Worm (Caenorhabditis elegans): ENCODE results near the gene irld-60.

- TF ChIP-seq ref-1 (GFP tag; conservative IDR thresholded peaks at IDR 0.05) (no peak), med-1 (GFP tag; optimal IDR thresholded peaks at IDR 0.05; ENCODE audit: insufficient read depth) (no peak), flt-1 (GFP tag; IDR thresholded peaks at IDR 0.05) (no peak), klf-2 (GFP tag; conservative IDR thresholded peaks at IDR 0.05) (no peak), ztf-29 (GFP tag; IDR thresholded peaks at IDR 0.05) (no peak)
These were observed 51.5 kb downstream of the irld-60 start, which contains the start of gene sas-1 for ce11 chrIII:12699194-12699593.

Data from whole organism, midembryonic.